Worm (Caenorhabditis elegans): Measurements from ENCODE around the gene cnc-2.

DNA sequence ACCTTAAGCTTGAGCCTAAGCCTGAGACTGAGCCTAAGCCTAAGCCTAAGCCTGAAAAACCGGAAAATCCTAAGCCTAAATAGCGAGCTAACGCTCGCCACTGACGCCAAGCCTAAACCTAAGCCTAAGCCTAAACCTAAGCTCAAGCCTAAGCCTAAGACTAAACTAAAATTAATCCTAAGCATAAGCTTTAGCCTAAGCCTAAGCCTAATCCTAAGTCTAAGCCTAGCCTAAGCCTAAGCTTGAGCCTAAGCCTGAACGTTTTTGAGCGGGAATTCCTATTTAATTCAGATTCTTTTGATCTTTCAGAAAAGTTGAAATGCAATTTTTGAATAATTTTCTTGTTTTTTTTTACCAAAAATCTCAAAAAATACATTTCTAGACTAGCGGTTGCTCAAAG, 33.8 kb downstream of the cnc-2 start:
- TF ChIP-seq him-1 (tag; optimal IDR thresholded peaks at IDR 0.05) (no peak), W03F9.2 (tag; optimal IDR thresholded peaks at IDR 0.05) (no peak), dao-5 (tag; optimal IDR thresholded peaks at IDR 0.05) (no peak)

All from whole organism, L4/young adult.